Worm (Caenorhabditis elegans) whole organism, L4 larva: ENCODE results near the gene dmsr-10.

Source experiments
- F49E8.2 ChIP-seq: sonication (generic microtip); optimal IDR thresholded peaks from 2 replicates; lab custom pipeline; 2016; ENCODE audit warnings: missing compliant biosample characterization, mild to moderate bottlenecking, missing genetic modification characterization, borderline replicate concordance
- ama-1 ChIP-seq: fragments of 150-350 bp; optimal IDR thresholded peaks from 2 replicates; lab custom pipeline; 2014; ENCODE audit warnings: inconsistent platforms, mixed read lengths
- ceh-32 ChIP-seq: sonication (generic microtip); optimal IDR thresholded peaks from 2 replicates; lab custom pipeline; 2016; ENCODE audit warnings: mild to moderate bottlenecking, missing genetic modification characterization, missing compliant biosample characterization; ENCODE audit not compliant: poor library complexity
- daf-8 ChIP-seq: fragments of 200-800 bp; sonication (Bioruptor generic); IDR thresholded peaks from 2 replicates; pipeline ENCODE4 v1.3.6; 2022; ENCODE audit warnings: missing genetic modification characterization, missing compliant biosample characterization
- dpl-1 ChIP-seq: fragments of 150-350 bp; optimal IDR thresholded peaks from 2 replicates; lab custom pipeline; 2014; ENCODE audit warnings: missing biosample characterization, missing genetic modification reagents, missing genetic modification characterization
- nhr-11 ChIP-seq: fragments of 150-350 bp; optimal IDR thresholded peaks from 2 replicates; lab custom pipeline; 2014; ENCODE audit warnings: missing biosample characterization, missing genetic modification characterization
- nhr-41 ChIP-seq: fragments of 200-800 bp; sonication (Bioruptor generic); IDR thresholded peaks from 2 replicates; pipeline ENCODE4 v1.3.6; 2022; ENCODE audit warnings: missing genetic modification reagents, missing genetic modification characterization, missing compliant biosample characterization
- nhr-48 ChIP-seq: sonication (generic microtip); optimal IDR thresholded peaks from 2 replicates; lab custom pipeline; 2016; ENCODE audit warnings: mild to moderate bottlenecking, missing genetic modification characterization, missing compliant biosample characterization
- snpc-4 ChIP-seq: fragments of 150-350 bp; optimal IDR thresholded peaks from 2 replicates; lab custom pipeline; 2014; ENCODE audit warnings: missing biosample characterization, missing genetic modification characterization
- unc-39 ChIP-seq: sonication (generic microtip); optimal IDR thresholded peaks from 2 replicates; lab custom pipeline; 2017; ENCODE audit warnings: missing biosample characterization, missing genetic modification characterization
- zip-2 ChIP-seq: fragments of 150-350 bp; optimal IDR thresholded peaks from 2 replicates; lab custom pipeline; 2014; ENCODE audit warnings: missing biosample characterization, missing genetic modification characterization
- ztf-11 ChIP-seq: fragments of 150-350 bp; optimal IDR thresholded peaks from 2 replicates; lab custom pipeline; 2014; ENCODE audit warnings: missing biosample characterization, missing genetic modification characterization

ce11 chrV:6780166-6780565, 21.6 kb downstream of the dmsr-10 start, which contains the start of gene ZC404.15:
- TF ChIP-seq F49E8.2 = no peak
- no peak for TF ChIP-seq daf-8 (GFP tag; lab: Robert Waterston, UW)
- TF ChIP-seq unc-39 (tag; lab: Kevin White, UChicago) = no peak
- no peak for TF ChIP-seq nhr-11
- TF ChIP-seq ztf-11 (tag; lab: Kevin White, UChicago) = no peak
- TF ChIP-seq nhr-41 (GFP tag; lab: Robert Waterston, UW) = no peak
- no peak for TF ChIP-seq ceh-32
- TF ChIP-seq zip-2 = no peak
- TF ChIP-seq nhr-48 (tag; lab: Kevin White, UChicago) = no peak
- TF ChIP-seq ama-1 (lab: Kevin White, UChicago) = no peak
- no peak for TF ChIP-seq dpl-1 (GFP tag; lab: Kevin White, UChicago)
- no peak for TF ChIP-seq snpc-4 (tag; lab: Kevin White, UChicago)
